Worm (Caenorhabditis elegans) whole organism, L2 larva: ENCODE data around the gene clec-210.

ENCODE experiments used
- C34F6.9 ChIP-seq: fragments of 150-350 bp; optimal IDR thresholded peaks from 2 replicates; lab custom pipeline; 2014; ENCODE audit warnings: missing biosample characterization, missing genetic modification characterization
- F13H6.1 ChIP-seq: sonication (generic microtip); optimal IDR thresholded peaks from 2 replicates; lab custom pipeline; 2016; ENCODE audit warnings: missing genetic modification characterization, missing compliant biosample characterization
- R02D3.7 ChIP-seq: fragments of 150-350 bp; optimal IDR thresholded peaks from 2 replicates; lab custom pipeline; 2014; ENCODE audit warnings: missing biosample characterization, missing genetic modification characterization
- Y55F3AM.14 ChIP-seq: fragments of 200-800 bp; sonication (Bioruptor generic); optimal IDR thresholded peaks from 2 replicates; lab custom pipeline; 2018; ENCODE audit warnings: mild to moderate bottlenecking, missing genetic modification characterization, missing compliant biosample characterization
- aly-2 ChIP-seq: fragments of 150-350 bp; optimal IDR thresholded peaks from 2 replicates; lab custom pipeline; 2014; ENCODE audit warnings: missing biosample characterization, missing genetic modification characterization
- ceh-16 ChIP-seq: fragments of 150-350 bp; optimal IDR thresholded peaks from 2 replicates; lab custom pipeline; 2014; ENCODE audit warnings: missing biosample characterization, missing genetic modification characterization
- ceh-82 ChIP-seq: fragments of 150-350 bp; optimal IDR thresholded peaks from 2 replicates; lab custom pipeline; 2014; ENCODE audit warnings: missing biosample characterization, missing genetic modification characterization
- crh-2 ChIP-seq: sonication (generic microtip); optimal IDR thresholded peaks from 2 replicates; lab custom pipeline; 2017; ENCODE audit warnings: missing biosample characterization, missing genetic modification characterization
- elt-1 ChIP-seq: fragments of 150-350 bp; optimal IDR thresholded peaks from 2 replicates; lab custom pipeline; 2014; ENCODE audit warnings: missing biosample characterization, missing genetic modification characterization
- fos-1 ChIP-seq: fragments of 150-350 bp; optimal IDR thresholded peaks from 2 replicates; lab custom pipeline; 2014; ENCODE audit warnings: missing biosample characterization, missing genetic modification characterization
- lin-13 ChIP-seq: fragments of 150-350 bp; optimal IDR thresholded peaks from 2 replicates; lab custom pipeline; 2014; ENCODE audit warnings: missing biosample characterization, missing genetic modification reagents, missing genetic modification characterization
- lsy-2 ChIP-seq, 2 experiments: fragments of 150-350 bp in 1 of 2; sonication (generic microtip) in 1 of 2; optimal IDR thresholded peaks; 2 replicates each; lab custom pipeline; 2014 to 2017; ENCODE audit warnings: missing biosample characterization in 2 of 2, missing genetic modification characterization in 2 of 2
- mab-5 ChIP-seq: fragments of 150-350 bp; optimal IDR thresholded peaks from 2 replicates; lab custom pipeline; 2014; ENCODE audit warnings: missing biosample characterization, missing genetic modification characterization
- mdl-1 ChIP-seq, 2 experiments: fragments of 150-350 bp in 1 of 2; sonication (generic microtip) in 1 of 2; optimal IDR thresholded peaks; 2 replicates each; lab custom pipeline; 2017; ENCODE audit warnings: missing biosample characterization in 2 of 2, missing genetic modification characterization in 2 of 2
- nhr-10 ChIP-seq: sonication (generic microtip); optimal IDR thresholded peaks from 2 replicates; lab custom pipeline; 2017; ENCODE audit warnings: missing biosample characterization, missing genetic modification characterization
- nhr-11 ChIP-seq: fragments of 150-350 bp; optimal IDR thresholded peaks from 2 replicates; lab custom pipeline; 2014; ENCODE audit warnings: missing biosample characterization, missing genetic modification characterization
- nhr-12 ChIP-seq: fragments of 150-350 bp; optimal IDR thresholded peaks from 2 replicates; lab custom pipeline; 2014; ENCODE audit warnings: missing biosample characterization, missing genetic modification characterization
- nhr-129 ChIP-seq: fragments of 150-350 bp; optimal IDR thresholded peaks from 2 replicates; lab custom pipeline; 2014; ENCODE audit warnings: missing biosample characterization, missing genetic modification characterization
- nhr-23 ChIP-seq: fragments of 150-350 bp; optimal IDR thresholded peaks from 2 replicates; lab custom pipeline; 2014; ENCODE audit warnings: missing biosample characterization, missing genetic modification reagents, missing genetic modification characterization
- nhr-237 ChIP-seq: fragments of 150-350 bp; optimal IDR thresholded peaks from 2 replicates; lab custom pipeline; 2014; ENCODE audit warnings: missing biosample characterization, missing genetic modification characterization
- nhr-25 ChIP-seq: fragments of 150-350 bp; sonication (generic microtip); optimal IDR thresholded peaks from 3 replicates; lab custom pipeline; 2014; ENCODE audit warnings: missing biosample characterization, missing genetic modification characterization
- nhr-6 ChIP-seq: fragments of 150-350 bp; optimal IDR thresholded peaks from 2 replicates; lab custom pipeline; 2014; ENCODE audit warnings: missing biosample characterization, missing genetic modification characterization
- nhr-77 ChIP-seq: fragments of 150-350 bp; optimal IDR thresholded peaks from 2 replicates; lab custom pipeline; 2014; ENCODE audit warnings: missing biosample characterization, missing genetic modification characterization
- skn-1 ChIP-seq: sonication (generic microtip); optimal IDR thresholded peaks from 2 replicates; lab custom pipeline; 2017; ENCODE audit warnings: missing biosample characterization, missing genetic modification characterization
- sma-3 ChIP-seq: sonication (generic microtip); optimal IDR thresholded peaks from 2 replicates; lab custom pipeline; 2016; ENCODE audit warnings: missing genetic modification reagents, missing genetic modification characterization, missing compliant biosample characterization
- snpc-4 ChIP-seq: fragments of 150-350 bp; optimal IDR thresholded peaks from 2 replicates; lab custom pipeline; 2014; ENCODE audit warnings: missing biosample characterization, missing genetic modification characterization
- unc-39 ChIP-seq: fragments of 150-350 bp; optimal IDR thresholded peaks from 2 replicates; lab custom pipeline; 2014; ENCODE audit warnings: missing biosample characterization, missing genetic modification characterization
- unc-55 ChIP-seq: fragments of 150-350 bp; sonication (generic microtip); optimal IDR thresholded peaks from 3 replicates; lab custom pipeline; 2014; ENCODE audit warnings: missing biosample characterization, missing genetic modification reagents, missing genetic modification characterization
- unc-62 ChIP-seq: fragments of 150-350 bp; optimal IDR thresholded peaks from 2 replicates; lab custom pipeline; 2014; ENCODE audit warnings: missing biosample characterization, missing genetic modification reagents, missing genetic modification characterization
- zag-1 ChIP-seq: fragments of 150-350 bp; optimal IDR thresholded peaks from 2 replicates; lab custom pipeline; 2014; ENCODE audit warnings: missing biosample characterization, missing genetic modification characterization
- ztf-1 ChIP-seq: fragments of 200-800 bp; sonication (Bioruptor generic); conservative IDR thresholded peaks from 2 replicates; pipeline ENCODE4 v1.3.6; 2022; ENCODE audit warnings: missing genetic modification characterization, missing compliant biosample characterization

The clec-210 gene

ce11 chrV:3133293-3133755, 15.1 kb downstream of the clec-210 start, which contains the start of gene F02C9.2:
TSS of gene F02C9.2 (plus strand) at chrV:3133705.
- TF ChIP-seq elt-1 (no peak), nhr-77 (tag; lab: Kevin White, UChicago) (no peak), snpc-4 (no peak), R02D3.7 (no peak), crh-2 (tag; lab: Kevin White, UChicago) (no peak), mab-5 (tag; lab: Kevin White, UChicago) (no peak), Y55F3AM.14 (GFP tag; lab: Kevin White, UChicago) (no peak), nhr-12 (tag; lab: Kevin White, UChicago) (no peak), sma-3 (no peak), lin-13 (GFP tag; lab: Kevin White, UChicago) (no peak), nhr-25 (tag; lab: Kevin White, UChicago) (no peak), mdl-1 (tag; optimal IDR thresholded peaks at IDR 0.05; lab: Kevin White, UChicago) (no peak), unc-62 (GFP tag; lab: Kevin White, UChicago) (no peak), C34F6.9 (tag; lab: Kevin White, UChicago) (no peak), nhr-6 (tag; lab: Kevin White, UChicago) (no peak), unc-39 (tag; lab: Kevin White, UChicago) (no peak)

- TF ChIP-seq nhr-237 (tag; lab: Kevin White, UChicago): no peak
Measured at ce11 chrV:3138488-3138887, 20.3 kb downstream of the clec-210 start, which contains the start of the genes irld-3 and F02C9.1. TSS of gene irld-3 (minus strand) at chrV:3138588. TSS of gene F02C9.1 (plus strand) at chrV:3138703.

ce11 chrV:3141190-3141589, 23.0 kb downstream of the clec-210 start, which contains the start of gene srab-9:
TSS of gene srab-9 (minus strand) at chrV:3141290.
- TF ChIP-seq fos-1 (tag; lab: Kevin White, UChicago) (no peak), lsy-2 (tag; optimal IDR thresholded peaks at IDR 0.05; lab: Kevin White, UChicago) (no peak), nhr-129 (tag; lab: Kevin White, UChicago) (no peak), nhr-23 (tag; lab: Kevin White, UChicago) (no peak), unc-55 (GFP tag; lab: Kevin White, UChicago) (no peak), sma-3 (no peak), snpc-4 (no peak), elt-1 (no peak), aly-2 (tag; lab: Kevin White, UChicago) (no peak)

- TF ChIP-seq unc-55 (GFP tag; lab: Kevin White, UChicago): no peak
- TF ChIP-seq elt-1: no peak
- no peak for TF ChIP-seq nhr-77 (tag; lab: Kevin White, UChicago)
Measured at ce11 chrV:3144494-3144893, 26.3 kb downstream of the clec-210 start, which contains the start of gene srab-10. TSS of gene srab-10 (minus strand) at chrV:3144594.

ce11 chrV:3145241-3145640, 27.1 kb downstream of the clec-210 start:
- TF ChIP-seq skn-1 (no peak), nhr-6 (tag; lab: Kevin White, UChicago) (no peak), lin-13 (GFP tag; lab: Kevin White, UChicago) (no peak), nhr-10 (tag; lab: Kevin White, UChicago) (no peak), nhr-129 (tag; lab: Kevin White, UChicago) (no peak)
- TF ChIP-seq, all 48 proteins: peak for 0

ce11 chrV:3146932-3147331, 28.8 kb downstream of the clec-210 start, which contains the start of gene srab-11:
TSS of gene srab-11 (minus strand) at chrV:3147032.
- no peak for TF ChIP-seq nhr-11 (tag; lab: Kevin White, UChicago)
- TF ChIP-seq ceh-16 (tag; lab: Kevin White, UChicago): no peak
- no peak for TF ChIP-seq F13H6.1
- no peak for TF ChIP-seq nhr-129 (tag; lab: Kevin White, UChicago)
- no peak for TF ChIP-seq ztf-1 (GFP tag; lab: Robert Waterston, UW)
- no peak for TF ChIP-seq nhr-23 (tag; lab: Kevin White, UChicago)
- TF ChIP-seq mab-5 (tag; lab: Kevin White, UChicago): no peak
- TF ChIP-seq ceh-82: no peak

- TF ChIP-seq zag-1 (tag; lab: Kevin White, UChicago) (no peak), nhr-23 (tag; lab: Kevin White, UChicago) (no peak)
Measured at ce11 chrV:3149910-3150428, 31.8 kb downstream of the clec-210 start.
